Worm (Caenorhabditis elegans) whole organism, early embryonic: ENCODE measurements around the gene str-108.

Experiments
- B0310.2 ChIP-seq: sonication (generic microtip); optimal IDR thresholded peaks from 2 replicates; lab custom pipeline; 2016; ENCODE audit warnings: mild to moderate bottlenecking, missing genetic modification characterization, missing compliant biosample characterization
- F13C5.2 ChIP-seq: sonication (generic microtip); optimal IDR thresholded peaks from 2 replicates; lab custom pipeline; 2017; ENCODE audit warnings: mild to moderate bottlenecking, missing genetic modification characterization, inconsistent platforms, missing compliant biosample characterization
- aly-1 ChIP-seq: sonication (generic microtip); optimal IDR thresholded peaks from 2 replicates; lab custom pipeline; 2016; ENCODE audit warnings: missing genetic modification characterization, missing compliant biosample characterization
- ama-1 ChIP-seq: fragments of 150-350 bp; optimal IDR thresholded peaks from 2 replicates; lab custom pipeline; 2014
- ceh-13 ChIP-seq: fragments of 200-800 bp; sonication (Bioruptor generic); optimal IDR thresholded peaks from 2 replicates; lab custom pipeline; 2018; ENCODE audit warnings: mild to moderate bottlenecking, missing genetic modification characterization, missing compliant biosample characterization
- ceh-36 ChIP-seq: sonication (generic microtip); optimal IDR thresholded peaks from 2 replicates; lab custom pipeline; 2016; ENCODE audit warnings: missing genetic modification characterization, inconsistent platforms, missing compliant biosample characterization
- ets-7 ChIP-seq: sonication (generic microtip); optimal IDR thresholded peaks from 2 replicates; lab custom pipeline; 2016; ENCODE audit warnings: missing genotype, missing genetic modification characterization, missing compliant biosample characterization
- flt-1 ChIP-seq: fragments of 200-800 bp; sonication (Bioruptor generic); IDR thresholded peaks from 2 replicates; pipeline ENCODE4 v1.3.6; 2022; ENCODE audit warnings: missing genetic modification characterization, missing compliant biosample characterization
- hmbx-1 ChIP-seq: sonication (generic microtip); optimal IDR thresholded peaks from 2 replicates; lab custom pipeline; 2016; ENCODE audit warnings: mild to moderate bottlenecking, missing genetic modification characterization, missing compliant biosample characterization
- hmg-4 ChIP-seq: fragments of 200-800 bp; sonication (Bioruptor generic); optimal IDR thresholded peaks from 2 replicates; lab custom pipeline; 2018; ENCODE audit warnings: mild to moderate bottlenecking, missing genetic modification characterization, missing compliant biosample characterization
- hnd-1 ChIP-seq: sonication (generic microtip); optimal IDR thresholded peaks from 2 replicates; lab custom pipeline; 2016; ENCODE audit warnings: missing genetic modification characterization, missing compliant biosample characterization
- pes-1 ChIP-seq: fragments of 200-800 bp; sonication (Bioruptor generic); IDR thresholded peaks from 2 replicates; pipeline ENCODE4 v1.3.6; 2022; ENCODE audit warnings: missing genetic modification reagents, missing genetic modification characterization, missing compliant biosample characterization
- scrt-1 ChIP-seq: fragments of 200-800 bp; sonication (Bioruptor generic); IDR thresholded peaks from 2 replicates; pipeline ENCODE4 v1.3.6; 2022; ENCODE audit warnings: missing genetic modification characterization, missing compliant biosample characterization
- sea-1 ChIP-seq: fragments of 200-800 bp; sonication (Bioruptor generic); conservative IDR thresholded peaks from 2 replicates; pipeline ENCODE4 v1.3.6; 2022; ENCODE audit warnings: missing genetic modification characterization, missing compliant biosample characterization
- tbx-11 ChIP-seq: fragments of 200-800 bp; sonication (Bioruptor generic); IDR thresholded peaks from 2 replicates; pipeline ENCODE4 v1.3.6; 2022; ENCODE audit warnings: missing genetic modification characterization, missing compliant biosample characterization
- tbx-37 ChIP-seq: fragments of 200-800 bp; sonication (Bioruptor generic); conservative IDR thresholded peaks from 2 replicates; pipeline ENCODE4 v1.3.6; 2022; ENCODE audit warnings: missing genetic modification reagents, missing genetic modification characterization, missing compliant biosample characterization
- tra-4 ChIP-seq: sonication (generic microtip); optimal IDR thresholded peaks from 2 replicates; lab custom pipeline; 2017; ENCODE audit warnings: missing genetic modification characterization, missing compliant biosample characterization

Gene str-108

ce11 chrV:16160087-16160486, 5.9 kb upstream of the str-108 start:
- TF ChIP-seq ceh-36 (tag; lab: Kevin White, UChicago) (no peak), tbx-11 (GFP tag; lab: Robert Waterston, UW) (no peak)

ce11 chrV:16162124-16162735, 3.8 kb upstream of the str-108 start, which contains the start of the genes str-109 and F10A3.11:
Gene str-109 (minus strand): TSS chrV:16162224.
Gene F10A3.11 (plus strand): TSS chrV:16162685.
- no peak for TF ChIP-seq tbx-37
- no peak for TF ChIP-seq hmg-4 (GFP tag; lab: Kevin White, UChicago)
- no peak for TF ChIP-seq ama-1 (lab: Kevin White, UChicago)

ce11 chrV:16163719-16164118, 2.3 kb upstream of the str-108 start, which contains the start of gene F10A3.12:
Gene F10A3.12 (plus strand): TSS chrV:16164019.
- no peak for TF ChIP-seq scrt-1
- no peak for TF ChIP-seq ceh-13 (GFP tag; lab: Kevin White, UChicago)
- TF ChIP-seq hmbx-1, result no peak
- no peak for TF ChIP-seq ceh-36 (tag; lab: Kevin White, UChicago)
- no peak for TF ChIP-seq sea-1 (GFP tag; lab: Robert Waterston, UW)
- no peak for TF ChIP-seq tbx-37
- no peak for TF ChIP-seq hmg-4 (GFP tag; lab: Kevin White, UChicago)
- no peak for TF ChIP-seq hnd-1
- no peak for TF ChIP-seq F13C5.2 (tag; lab: Kevin White, UChicago)
- no peak for TF ChIP-seq aly-1

- TF ChIP-seq B0310.2 (tag; lab: Kevin White, UChicago) (no peak), pes-1 (GFP tag; lab: Robert Waterston, UW) (no peak), flt-1 (no peak), ama-1 (lab: Kevin White, UChicago) (no peak), ceh-13 (GFP tag; lab: Kevin White, UChicago) (no peak), hmg-4 (GFP tag; lab: Kevin White, UChicago) (no peak), sea-1 (GFP tag; lab: Robert Waterston, UW) (no peak), tbx-37 (no peak), tbx-11 (GFP tag; lab: Robert Waterston, UW) (no peak), hmbx-1 (no peak), ceh-36 (tag; lab: Kevin White, UChicago) (no peak), scrt-1 (no peak), hnd-1 (no peak)
Observed at ce11 chrV:16169026-16169425, 3.0 kb downstream of the str-108 start, which contains the start of gene str-111. Gene str-111 (minus strand): TSS chrV:16169126.

ce11 chrV:16171721-16172120, 5.7 kb downstream of the str-108 start, which contains the start of gene K05D4.9:
Gene K05D4.9 (minus strand): TSS chrV:16171821.
- TF ChIP-seq hmg-4 (GFP tag; lab: Kevin White, UChicago) (no peak), ceh-36 (tag; lab: Kevin White, UChicago) (no peak), pes-1 (GFP tag; lab: Robert Waterston, UW) (no peak), hmbx-1 (no peak), hnd-1 (no peak), tbx-11 (GFP tag; lab: Robert Waterston, UW) (no peak), sea-1 (GFP tag; lab: Robert Waterston, UW) (no peak), ama-1 (lab: Kevin White, UChicago) (no peak), ceh-13 (GFP tag; lab: Kevin White, UChicago) (no peak), aly-1 (no peak), flt-1 (no peak)

ce11 chrV:16174109-16174508, 8.1 kb downstream of the str-108 start:
- TF ChIP-seq ceh-36 (tag; lab: Kevin White, UChicago) (no peak), sea-1 (GFP tag; lab: Robert Waterston, UW) (no peak), B0310.2 (tag; lab: Kevin White, UChicago) (no peak), aly-1 (no peak), tbx-11 (GFP tag; lab: Robert Waterston, UW) (no peak), ama-1 (lab: Kevin White, UChicago) (no peak), scrt-1 (no peak), hmg-4 (GFP tag; lab: Kevin White, UChicago) (no peak), tra-4 (tag; lab: Kevin White, UChicago) (no peak), pes-1 (GFP tag; lab: Robert Waterston, UW) (no peak), hnd-1 (no peak), tbx-37 (no peak), F13C5.2 (tag; lab: Kevin White, UChicago) (no peak), ceh-13 (GFP tag; lab: Kevin White, UChicago) (no peak), ets-7 (tag; lab: Kevin White, UChicago) (no peak), hmbx-1 (no peak), flt-1 (no peak)

ce11 chrV:16175227-16175626, 9.2 kb downstream of the str-108 start:
- no peak for TF ChIP-seq hmg-4 (GFP tag; lab: Kevin White, UChicago)
- TF ChIP-seq ceh-36 (tag; lab: Kevin White, UChicago), result no peak
- TF ChIP-seq flt-1, result no peak
- no peak for TF ChIP-seq scrt-1
- TF ChIP-seq ama-1 (lab: Kevin White, UChicago), result no peak
- no peak for TF ChIP-seq ceh-13 (GFP tag; lab: Kevin White, UChicago)
- no peak for TF ChIP-seq pes-1 (GFP tag; lab: Robert Waterston, UW)
- no peak for TF ChIP-seq sea-1 (GFP tag; lab: Robert Waterston, UW)
- no peak for TF ChIP-seq aly-1
- TF ChIP-seq B0310.2 (tag; lab: Kevin White, UChicago), result no peak
- no peak for TF ChIP-seq F13C5.2 (tag; lab: Kevin White, UChicago)
- no peak for TF ChIP-seq tra-4 (tag; lab: Kevin White, UChicago)
- TF ChIP-seq tbx-37, result no peak

ce11 chrV:16175757-16176156, 9.7 kb downstream of the str-108 start, which contains the start of gene cyp-33D1:
Gene cyp-33D1 (minus strand): TSS chrV:16175857.
- TF ChIP-seq hnd-1 (no peak), hmbx-1 (no peak), F13C5.2 (tag; lab: Kevin White, UChicago) (no peak), tbx-37 (no peak), scrt-1 (no peak), ets-7 (tag; lab: Kevin White, UChicago) (no peak), sea-1 (GFP tag; lab: Robert Waterston, UW) (no peak), flt-1 (no peak), tra-4 (tag; lab: Kevin White, UChicago) (no peak), pes-1 (GFP tag; lab: Robert Waterston, UW) (no peak)
